In the genomic region with DNA sequence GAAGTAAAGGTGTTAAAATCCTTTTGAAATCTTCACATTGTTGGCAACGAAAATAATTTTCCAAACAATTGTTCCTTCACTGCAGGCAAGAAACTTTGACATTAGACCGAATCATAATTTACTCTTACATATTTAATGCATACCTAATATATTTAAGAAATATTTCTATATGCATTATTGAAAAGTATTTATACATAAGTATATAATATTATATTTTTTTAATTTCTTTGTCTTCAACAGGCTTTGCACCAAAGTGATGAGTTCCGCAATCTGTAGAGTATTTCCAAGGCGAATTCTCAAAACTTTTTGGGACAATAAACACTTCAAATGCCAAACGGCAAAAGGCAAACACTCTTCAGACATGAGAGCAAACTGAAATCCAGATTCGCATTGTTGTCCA, we compare ENCODE assay signal across 2 fruit fly cellular contexts.
TF ChIP-seq lines count a peak whose summit lies in the region.

No protein-coding gene starts in this region.

TF ChIP-seq in whole organism, embryonic, 481 proteins besides CTCF, POLR2A, EP300 and RAD21 (continued from another document and continues in another):
- TF ChIP-seq bab2 (GFP tag; optimal IDR thresholded peaks at IDR 0.05; lab: Kevin White, UChicago) (no peak), CG15011 (GFP tag; optimal IDR thresholded peaks at IDR 0.05; lab: Kevin White, UChicago) (no peak), Oli (tag; optimal IDR thresholded peaks at IDR 0.05; lab: Kevin White, UChicago) (peak; percentile 56), CG6813 (GFP tag; optimal IDR thresholded peaks at IDR 0.05; lab: Kevin White, UChicago) (no peak), pnt (GFP tag; optimal IDR thresholded peaks at IDR 0.05; lab: Kevin White, UChicago) (no peak), Med (GFP tag; lab: Kevin White, UChicago) (no peak), CG10209 (GFP tag; optimal IDR thresholded peaks at IDR 0.05; lab: Kevin White, UChicago) (peak; percentile 30), CG8924 (tag; optimal IDR thresholded peaks at IDR 0.05; lab: Kevin White, UChicago) (peak; percentile 45), Dll (GFP tag; IDR thresholded peaks at IDR 0.05; lab: Robert Waterston, UW; ENCODE audit: partially characterized antibody) (no peak), CG2889 (GFP tag; IDR thresholded peaks at IDR 0.05; lab: Robert Waterston, UW) (no peak), CoRest (tag; optimal IDR thresholded peaks at IDR 0.05; lab: Kevin White, UChicago) (peak; percentile 37), CG9797 (GFP tag; optimal IDR thresholded peaks at IDR 0.05; lab: Kevin White, UChicago) (no peak), mirr (GFP tag; optimal IDR thresholded peaks at IDR 0.05; lab: Kevin White, UChicago) (no peak), Aef1 (GFP tag; IDR thresholded peaks at IDR 0.05; lab: Robert Waterston, UW) (0 out of 3 replicates have a peak, but pooled peaks have one; percentile 43), CG4404 (GFP tag; IDR thresholded peaks at IDR 0.05; lab: Robert Waterston, UW) (no peak), CG7786 (GFP tag; optimal IDR thresholded peaks at IDR 0.05; lab: Kevin White, UChicago) (no peak), CG13775 (GFP tag; optimal IDR thresholded peaks at IDR 0.05; lab: Kevin White, UChicago) (no peak), Hand (GFP tag; optimal IDR thresholded peaks at IDR 0.05; lab: Kevin White, UChicago) (no peak), Deaf1 (tag; optimal IDR thresholded peaks at IDR 0.05; lab: Kevin White, UChicago) (no peak), CG4854 (GFP tag; optimal IDR thresholded peaks at IDR 0.05; lab: Kevin White, UChicago) (no peak), fd102C (GFP tag; optimal IDR thresholded peaks at IDR 0.05; lab: Kevin White, UChicago) (no peak), Spps (tag; optimal IDR thresholded peaks at IDR 0.05; lab: Kevin White, UChicago) (no peak), CG10959 (GFP tag; IDR thresholded peaks at IDR 0.05; lab: Robert Waterston, UW) (no peak), fd3F (GFP tag; optimal IDR thresholded peaks at IDR 0.05; lab: Kevin White, UChicago) (peak; percentile 31), Fer2 (tag; optimal IDR thresholded peaks at IDR 0.05; lab: Kevin White, UChicago) (no peak), Neu2 (GFP tag; optimal IDR thresholded peaks at IDR 0.05; lab: Kevin White, UChicago; ENCODE audit: borderline replicate concordance) (no peak), CG12744 (GFP tag; optimal IDR thresholded peaks at IDR 0.05; lab: Kevin White, UChicago) (no peak), CG3065 (GFP tag; optimal IDR thresholded peaks at IDR 0.05; lab: Kevin White, UChicago) (no peak), Eip74EF (GFP tag; optimal IDR thresholded peaks at IDR 0.05; lab: Kevin White, UChicago) (no peak), CG30020 (tag; optimal IDR thresholded peaks at IDR 0.05; lab: Kevin White, UChicago) (no peak), en (GFP tag; optimal IDR thresholded peaks at IDR 0.05; lab: Kevin White, UChicago) (no peak), sr (GFP tag; IDR thresholded peaks at IDR 0.05; lab: Robert Waterston, UW) (no peak), Optix (GFP tag; IDR thresholded peaks at IDR 0.05; lab: Robert Waterston, UW) (no peak), slbo (GFP tag; IDR thresholded peaks at IDR 0.05; lab: Robert Waterston, UW) (peak; percentile 66), CG8290 (GFP tag; optimal IDR thresholded peaks at IDR 0.05; lab: Kevin White, UChicago) (no peak), CG8290 (tag; optimal IDR thresholded peaks at IDR 0.05; lab: Kevin White, UChicago) (no peak), CG31224 (GFP tag; IDR thresholded peaks at IDR 0.05; lab: Robert Waterston, UW) (no peak), HLHmδ (GFP tag; optimal IDR thresholded peaks at IDR 0.05; lab: Kevin White, UChicago) (no peak), rib (GFP tag; IDR thresholded peaks at IDR 0.05; lab: Robert Waterston, UW) (no peak), jing (GFP tag; optimal IDR thresholded peaks at IDR 0.05; lab: Kevin White, UChicago) (no peak), CG2875 (GFP tag; optimal IDR thresholded peaks at IDR 0.05; lab: Kevin White, UChicago) (no peak), sna (GFP tag; IDR thresholded peaks at IDR 0.05; lab: Robert Waterston, UW; ENCODE audit: partially characterized antibody) (no peak), CG3281 (GFP tag; optimal IDR thresholded peaks at IDR 0.05; lab: Kevin White, UChicago) (no peak), Hey (tag; optimal IDR thresholded peaks at IDR 0.05; lab: Kevin White, UChicago) (no peak), bsh (GFP tag; optimal IDR thresholded peaks at IDR 0.05; lab: Kevin White, UChicago) (peak in 1 of 2 experiments; percentile 72), CkIIα-i1 (GFP tag; IDR thresholded peaks at IDR 0.05; lab: Robert Waterston, UW) (no peak), ERR (GFP tag; optimal IDR thresholded peaks at IDR 0.05; lab: Kevin White, UChicago) (no peak), dimm (GFP tag; IDR thresholded peaks at IDR 0.05; lab: Robert Waterston, UW) (no peak), CG13123 (GFP tag; optimal IDR thresholded peaks at IDR 0.05; lab: Kevin White, UChicago) (no peak), CG6683 (GFP tag; optimal IDR thresholded peaks at IDR 0.05; lab: Kevin White, UChicago) (no peak), ken (GFP tag; IDR thresholded peaks at IDR 0.05; lab: Robert Waterston, UW) (no peak), ap (GFP tag; IDR thresholded peaks at IDR 0.05; lab: Robert Waterston, UW) (no peak), Awh (GFP tag; IDR thresholded peaks at IDR 0.05; lab: Robert Waterston, UW) (peak; percentile 55; the same call in 1 of the 2 replicates), CG10431 (GFP tag; optimal IDR thresholded peaks at IDR 0.05; lab: Kevin White, UChicago) (no peak), unc-4 (GFP tag; IDR thresholded peaks at IDR 0.05; lab: Robert Waterston, UW; ENCODE audit: partially characterized antibody) (no peak), CG11695 (GFP tag; IDR thresholded peaks at IDR 0.05; lab: Robert Waterston, UW) (peak; percentile 44; the same call in 2 of the 3 replicates), CG34422 (GFP tag; IDR thresholded peaks at IDR 0.05; lab: Robert Waterston, UW) (0 out of 3 replicates have a peak, but pooled peaks have one; percentile 38), hth (optimal IDR thresholded peaks at IDR 0.05; lab: Kevin White, UChicago) (no peak), yki (optimal IDR thresholded peaks at IDR 0.05; lab: Kevin White, UChicago) (no peak), CG18476 (GFP tag; optimal IDR thresholded peaks at IDR 0.05; lab: Kevin White, UChicago) (no peak), Bgb (GFP tag; IDR thresholded peaks at IDR 0.05; lab: Robert Waterston, UW; ENCODE audit: partially characterized antibody) (no peak), crol (GFP tag; IDR thresholded peaks at IDR 0.05; lab: Robert Waterston, UW) (no peak), btn (GFP tag; optimal IDR thresholded peaks at IDR 0.05; lab: Kevin White, UChicago) (no peak), zfh2 (GFP tag; optimal IDR thresholded peaks at IDR 0.05; lab: Kevin White, UChicago) (no peak), Dref (GFP tag; IDR thresholded peaks at IDR 0.05; lab: Robert Waterston, UW) (no peak), NC2α (GFP tag; optimal IDR thresholded peaks at IDR 0.05; lab: Kevin White, UChicago) (no peak)

TF ChIP-seq in whole organism, prepupa, 60 proteins besides CTCF, POLR2A, EP300 and RAD21 (continued from another document):
- TF ChIP-seq CG34406 (GFP tag; optimal IDR thresholded peaks at IDR 0.05; lab: Kevin White, UChicago) (peak; percentile 47), fd85E (GFP tag; optimal IDR thresholded peaks at IDR 0.05; lab: Kevin White, UChicago) (no peak), net (GFP tag; optimal IDR thresholded peaks at IDR 0.05; lab: Kevin White, UChicago) (no peak), Hr39 (GFP tag; optimal IDR thresholded peaks at IDR 0.05; lab: Kevin White, UChicago) (peak; percentile 11), Smox (GFP tag; optimal IDR thresholded peaks at IDR 0.05; lab: Kevin White, UChicago) (peak; percentile 9)
